Worm (Caenorhabditis elegans) whole organism, L4 larva: Measurements from ENCODE around the gene ceh-40.

Source experiments
- F44E2.7 ChIP-seq: fragments of 200-800 bp; sonication (Bioruptor generic); IDR thresholded peaks from 2 replicates; pipeline ENCODE4 v2.1.2; 2022; ENCODE audit warnings: missing genetic modification characterization, missing compliant biosample characterization
- F49E8.2 ChIP-seq: sonication (generic microtip); optimal IDR thresholded peaks from 2 replicates; lab custom pipeline; 2016; ENCODE audit warnings: missing compliant biosample characterization, mild to moderate bottlenecking, missing genetic modification characterization, borderline replicate concordance
- Y48G9A.11 ChIP-seq: fragments of 200-800 bp; sonication (Bioruptor generic); IDR thresholded peaks from 2 replicates; pipeline ENCODE4 v1.3.6; 2022; ENCODE audit warnings: missing genetic modification reagents, missing genetic modification characterization, missing compliant biosample characterization
- Y5F2A.4 ChIP-seq: fragments of 200-800 bp; sonication (Bioruptor generic); optimal IDR thresholded peaks from 2 replicates; lab custom pipeline; 2018; ENCODE audit warnings: mild to moderate bottlenecking, missing genetic modification characterization, missing compliant biosample characterization
- ZK337.2 ChIP-seq: fragments of 200-800 bp; sonication (Bioruptor generic); IDR thresholded peaks from 2 replicates; pipeline ENCODE4 v1.3.6; 2022; ENCODE audit warnings: missing genetic modification reagents, missing genetic modification characterization, missing compliant biosample characterization
- arid-1 ChIP-seq: fragments of 200-800 bp; sonication (Bioruptor generic); conservative IDR thresholded peaks from 2 replicates; pipeline ENCODE4 v1.3.6; 2022; ENCODE audit warnings: missing genetic modification reagents, missing genetic modification characterization, missing compliant biosample characterization
- ceh-20 ChIP-seq: fragments of 200-800 bp; sonication (Bioruptor generic); IDR thresholded peaks from 2 replicates; pipeline ENCODE4 v1.3.6; 2022; ENCODE audit warnings: missing genetic modification reagents, missing genetic modification characterization, missing compliant biosample characterization
- ceh-28 ChIP-seq: fragments of 150-350 bp; optimal IDR thresholded peaks from 2 replicates; lab custom pipeline; 2014; ENCODE audit warnings: missing biosample characterization, missing genetic modification reagents, missing genetic modification characterization
- daf-16 ChIP-seq, 3 experiments: sonication (generic microtip); optimal IDR thresholded peaks; 2 replicates each; lab custom pipeline; 2016 to 2017; ENCODE audit warnings: missing genetic modification characterization in 3 of 3, missing genetic modification reagents in 3 of 3, mild to moderate bottlenecking in 2 of 3, missing compliant biosample characterization in 2 of 3, missing biosample characterization in 1 of 3, moderate library complexity in 1 of 3
- daf-19 ChIP-seq: fragments of 200-800 bp; sonication (Bioruptor generic); conservative IDR thresholded peaks from 2 replicates; pipeline ENCODE4 v1.3.6; 2022; ENCODE audit warnings: missing genetic modification characterization, missing compliant biosample characterization
- dmd-6 ChIP-seq: fragments of 200-800 bp; sonication (Bioruptor generic); IDR thresholded peaks from 2 replicates; pipeline ENCODE4 v1.3.6; 2022; ENCODE audit warnings: missing genetic modification reagents, missing genetic modification characterization, missing compliant biosample characterization
- dpl-1 ChIP-seq: fragments of 150-350 bp; optimal IDR thresholded peaks from 2 replicates; lab custom pipeline; 2014; ENCODE audit warnings: missing biosample characterization, missing genetic modification reagents, missing genetic modification characterization
- dve-1 ChIP-seq: sonication (generic microtip); optimal IDR thresholded peaks from 2 replicates; lab custom pipeline; 2017; ENCODE audit warnings: antibody characterized with exemption, mild to moderate bottlenecking, missing genetic modification characterization, missing compliant biosample characterization; ENCODE audit not compliant: insufficient read depth
- egl-43 ChIP-seq: fragments of 200-800 bp; sonication (Bioruptor generic); IDR thresholded peaks from 2 replicates; pipeline ENCODE4 v1.3.6; 2022; ENCODE audit warnings: missing genetic modification reagents, missing genetic modification characterization, missing compliant biosample characterization
- fos-1 ChIP-seq: fragments of 150-350 bp; optimal IDR thresholded peaks from 2 replicates; lab custom pipeline; 2014; ENCODE audit warnings: missing biosample characterization, missing genetic modification characterization
- hlh-11 ChIP-seq: fragments of 200-800 bp; sonication (Bioruptor generic); optimal IDR thresholded peaks from 2 replicates; lab custom pipeline; 2018; ENCODE audit warnings: mild to moderate bottlenecking, missing genetic modification characterization, missing compliant biosample characterization
- hlh-30 ChIP-seq: sonication (generic microtip); optimal IDR thresholded peaks from 2 replicates; lab custom pipeline; 2017; ENCODE audit warnings: antibody characterized with exemption, mild to moderate bottlenecking, missing genetic modification characterization, missing compliant biosample characterization; ENCODE audit not compliant: insufficient read depth
- jun-1 ChIP-seq: fragments of 150-350 bp; optimal IDR thresholded peaks from 2 replicates; lab custom pipeline; 2014; ENCODE audit warnings: missing biosample characterization, missing genetic modification reagents, missing genetic modification characterization
- lin-13 ChIP-seq: fragments of 150-350 bp; optimal IDR thresholded peaks from 2 replicates; lab custom pipeline; 2014; ENCODE audit warnings: missing biosample characterization, missing genetic modification reagents, missing genetic modification characterization
- lin-15B ChIP-seq: fragments of 150-350 bp; sonication (generic microtip); optimal IDR thresholded peaks from 3 replicates; lab custom pipeline; 2014; ENCODE audit warnings: missing biosample characterization, missing genetic modification characterization
- lir-3 ChIP-seq: sonication (generic microtip); optimal IDR thresholded peaks from 2 replicates; lab custom pipeline; 2016; ENCODE audit warnings: mild to moderate bottlenecking, missing genetic modification characterization, missing compliant biosample characterization
- lsy-2 ChIP-seq, 2 experiments: fragments of 150-350 bp in 1 of 2; sonication (generic microtip) in 1 of 2; optimal IDR thresholded peaks; 2 replicates each; lab custom pipeline; 2014 to 2017; ENCODE audit warnings: missing biosample characterization in 2 of 2, missing genetic modification characterization in 2 of 2
- mdl-1 ChIP-seq, 2 experiments: fragments of 150-350 bp in 1 of 2; sonication (generic microtip) in 1 of 2; optimal IDR thresholded peaks; 2 replicates each; lab custom pipeline; 2014 to 2017; ENCODE audit warnings: missing biosample characterization in 2 of 2, missing genetic modification characterization in 2 of 2
- mep-1 ChIP-seq: fragments of 150-350 bp; sonication (generic microtip); optimal IDR thresholded peaks from 3 replicates; lab custom pipeline; 2014; ENCODE audit warnings: missing biosample characterization, missing genetic modification characterization
- mxl-2 ChIP-seq: fragments of 200-800 bp; sonication (Bioruptor generic); conservative IDR thresholded peaks from 2 replicates; pipeline ENCODE4 v1.3.6; 2022; ENCODE audit warnings: missing genetic modification reagents, missing genetic modification characterization, missing compliant biosample characterization
- nhr-102 ChIP-seq: sonication (generic microtip); optimal IDR thresholded peaks from 2 replicates; lab custom pipeline; 2016; ENCODE audit warnings: mild to moderate bottlenecking, missing genetic modification characterization, moderate library complexity, missing compliant biosample characterization
- nhr-237 ChIP-seq: sonication (generic microtip); optimal IDR thresholded peaks from 2 replicates; lab custom pipeline; 2017; ENCODE audit warnings: missing biosample characterization, missing genetic modification characterization
- nhr-25 ChIP-seq: sonication (generic microtip); optimal IDR thresholded peaks from 2 replicates; lab custom pipeline; 2017; ENCODE audit warnings: missing genetic modification characterization, mild to moderate bottlenecking, missing compliant biosample characterization, antibody characterized with exemption, moderate library complexity, borderline replicate concordance; ENCODE audit not compliant: insufficient read depth
- nhr-28 ChIP-seq: fragments of 150-350 bp; optimal IDR thresholded peaks from 2 replicates; lab custom pipeline; 2014; ENCODE audit warnings: missing biosample characterization, missing genetic modification characterization
- nhr-6 ChIP-seq: fragments of 150-350 bp; optimal IDR thresholded peaks from 2 replicates; lab custom pipeline; 2014; ENCODE audit warnings: missing biosample characterization, missing genetic modification characterization
- nhr-76 ChIP-seq: fragments of 150-350 bp; optimal IDR thresholded peaks from 2 replicates; lab custom pipeline; 2014; ENCODE audit warnings: missing biosample characterization, missing genetic modification characterization
- php-3 ChIP-seq: fragments of 200-800 bp; sonication (Bioruptor generic); IDR thresholded peaks from 2 replicates; pipeline ENCODE4 v1.3.6; 2022; ENCODE audit warnings: missing genetic modification reagents, missing genetic modification characterization, missing compliant biosample characterization
- pqm-1 ChIP-seq: sonication (generic microtip); optimal IDR thresholded peaks from 2 replicates; lab custom pipeline; 2017; ENCODE audit warnings: missing biosample characterization, missing genetic modification characterization
- set-16 ChIP-seq: fragments of 200-800 bp; sonication (Bioruptor generic); IDR thresholded peaks from 2 replicates; pipeline ENCODE4 v1.3.6; 2022; ENCODE audit warnings: missing genetic modification reagents, missing genetic modification characterization, missing compliant biosample characterization
- skn-1 ChIP-seq: fragments of 150-350 bp; optimal IDR thresholded peaks from 2 replicates; lab custom pipeline; 2014; ENCODE audit warnings: missing biosample characterization, missing genetic modification characterization
- spr-1 ChIP-seq: sonication (generic microtip); optimal IDR thresholded peaks from 2 replicates; lab custom pipeline; 2016; ENCODE audit warnings: mild to moderate bottlenecking, missing genetic modification characterization, missing compliant biosample characterization
- tra-1 ChIP-seq: fragments of 200-800 bp; sonication (Bioruptor generic); IDR thresholded peaks from 2 replicates; pipeline ENCODE4 v1.3.6; 2022; ENCODE audit warnings: missing genetic modification reagents, missing genetic modification characterization, missing compliant biosample characterization
- unc-62 ChIP-seq, 3 experiments: fragments of 150-350 bp in 1 of 3; sonication (generic microtip); optimal IDR thresholded peaks in 2 of 3; peaks in 1 of 3; 1 replicate in 1 of 3; 2 replicates in 2 of 3; lab custom pipeline; 2014 to 2017; ENCODE audit warnings: missing biosample characterization in 3 of 3, missing genetic modification characterization in 3 of 3, missing genetic modification reagents in 3 of 3, missing genotype in 1 of 3
- zag-1 ChIP-seq: fragments of 150-350 bp; optimal IDR thresholded peaks from 2 replicates; lab custom pipeline; 2014; ENCODE audit warnings: missing biosample characterization, missing genetic modification characterization
- ztf-11 ChIP-seq: fragments of 150-350 bp; optimal IDR thresholded peaks from 2 replicates; lab custom pipeline; 2014; ENCODE audit warnings: missing biosample characterization, missing genetic modification characterization
- ztf-7 ChIP-seq: fragments of 150-350 bp; optimal IDR thresholded peaks from 2 replicates; lab custom pipeline; 2014; ENCODE audit warnings: missing biosample characterization, missing genetic modification characterization

Gene ceh-40

DNA sequence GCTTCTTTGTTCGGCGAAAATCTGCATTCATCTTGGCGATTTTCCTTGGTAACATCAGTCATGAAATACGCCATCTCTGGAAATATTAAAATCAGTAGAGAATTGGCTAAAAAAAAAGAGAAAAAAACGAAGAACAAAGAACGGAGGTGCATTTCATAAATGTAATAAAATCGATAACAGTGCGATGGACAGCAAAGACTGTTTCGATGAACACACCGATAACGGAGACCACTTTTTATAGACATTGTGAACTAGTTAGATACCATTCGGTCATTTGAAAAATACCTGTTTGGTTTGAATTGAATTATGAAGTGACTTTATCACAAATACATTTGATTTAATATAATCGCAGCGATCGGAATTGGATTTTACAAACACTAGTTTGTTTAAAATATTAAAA lies 32.3 kb upstream of the ceh-40 start, which contains the start of gene F42F12.4:
F42F12.4 (minus strand) TSS at position 76 of the 400 bp plus-strand sequence.
- TF ChIP-seq php-3: peak; percentile 15; the same call in 1 of the 2 replicates
- peak; percentile 0 for TF ChIP-seq hlh-11
- peak; percentile 26 for TF ChIP-seq dve-1 (tag; lab: Kevin White, UChicago)
- TF ChIP-seq ceh-28: peak; percentile 7
- TF ChIP-seq dmd-6 (GFP tag; lab: Robert Waterston, UW): no peak
- TF ChIP-seq skn-1 (tag; lab: Kevin White, UChicago): no peak
- no peak for TF ChIP-seq zag-1 (tag; lab: Kevin White, UChicago)
- TF ChIP-seq nhr-28: peak; percentile 51
- peak in 1 of 2 experiments; percentile 12 for TF ChIP-seq unc-62 (GFP tag; optimal IDR thresholded peaks at IDR 0.05 in 1 of 2; lab: Kevin White, UChicago)
- TF ChIP-seq unc-62 (tag; optimal IDR thresholded peaks at IDR 0.05; lab: Kevin White, UChicago): no peak
- no peak for TF ChIP-seq F44E2.7 (GFP tag; lab: Robert Waterston, UW)
- TF ChIP-seq spr-1 (tag; lab: Kevin White, UChicago): no peak
- TF ChIP-seq daf-16 (GFP tag; optimal IDR thresholded peaks at IDR 0.05; lab: Kevin White, UChicago): no peak
- peak; percentile 22 for TF ChIP-seq daf-16 (tag; optimal IDR thresholded peaks at IDR 0.05; lab: Kevin White, UChicago)
- no peak for TF ChIP-seq fos-1
- no peak for TF ChIP-seq mdl-1 (tag; optimal IDR thresholded peaks at IDR 0.05; lab: Kevin White, UChicago)
- TF ChIP-seq lir-3 (tag; lab: Kevin White, UChicago): no peak
- TF ChIP-seq daf-19 (GFP tag; lab: Robert Waterston, UW): no peak
- peak; percentile 46 for TF ChIP-seq pqm-1 (tag; lab: Kevin White, UChicago)
- TF ChIP-seq nhr-6 (tag; lab: Kevin White, UChicago): no peak
- TF ChIP-seq mep-1 (tag; lab: Kevin White, UChicago): no peak

ce11 chrX:12350207-12350606 lies 29.6 kb upstream of the ceh-40 start, which contains the start of gene F42F12.3:
Gene F42F12.3, plus strand, starts transcription at chrX:12350578.
- no peak for TF ChIP-seq ZK337.2 (GFP tag; lab: Robert Waterston, UW)
- TF ChIP-seq tra-1 (GFP tag; lab: Robert Waterston, UW): no peak
- TF ChIP-seq lsy-2 (tag; optimal IDR thresholded peaks at IDR 0.05; lab: Kevin White, UChicago): no peak
- no peak for TF ChIP-seq ztf-11 (tag; lab: Kevin White, UChicago)
- TF ChIP-seq arid-1: no peak
- TF ChIP-seq set-16 (GFP tag; lab: Robert Waterston, UW): no peak
- no peak for TF ChIP-seq dpl-1 (GFP tag; lab: Kevin White, UChicago)
- TF ChIP-seq jun-1: no peak
- no peak for TF ChIP-seq F49E8.2 (tag; lab: Kevin White, UChicago)
- TF ChIP-seq daf-16 (GFP tag; optimal IDR thresholded peaks at IDR 0.05; lab: Kevin White, UChicago): no peak
- peak; percentile 87 for TF ChIP-seq daf-16 (tag; optimal IDR thresholded peaks at IDR 0.05; lab: Kevin White, UChicago)
- peak; percentile 10 for TF ChIP-seq hlh-30
- TF ChIP-seq nhr-76 (tag; lab: Kevin White, UChicago): no peak
- TF ChIP-seq dmd-6 (GFP tag; lab: Robert Waterston, UW): peak; percentile 20; the same call in 1 of the 2 replicates
- no peak for TF ChIP-seq ceh-20 (GFP tag; lab: Robert Waterston, UW)
- TF ChIP-seq mdl-1 (tag; optimal IDR thresholded peaks at IDR 0.05; lab: Kevin White, UChicago): no peak
- peak; percentile 30 for TF ChIP-seq hlh-11
- no peak for TF ChIP-seq lin-15B (tag; lab: Kevin White, UChicago)
- no peak for TF ChIP-seq mxl-2
- TF ChIP-seq ztf-7 (tag; lab: Kevin White, UChicago): no peak
- TF ChIP-seq nhr-28: peak; percentile 21
- TF ChIP-seq egl-43: no peak
- TF ChIP-seq nhr-25 (tag; lab: Kevin White, UChicago): no peak
- TF ChIP-seq Y5F2A.4 (GFP tag; lab: Kevin White, UChicago): no peak
- no peak for TF ChIP-seq Y48G9A.11 (GFP tag; lab: Robert Waterston, UW)
- no peak for TF ChIP-seq nhr-102
- no peak for TF ChIP-seq lin-13 (GFP tag; lab: Kevin White, UChicago)
- no peak for TF ChIP-seq nhr-237
